Fruit fly (Drosophila melanogaster) whole organism, embryonic: ENCODE results near the gene CG10431.

Experiments
- HmgZ ChIP-seq: fragments of 200-800 bp; sonication (Bioruptor generic); optimal IDR thresholded peaks from 2 replicates; lab custom pipeline; 2018; ENCODE audit warnings: missing biosample characterization, mild to moderate bottlenecking, missing genetic modification characterization
- usp ChIP-seq: fragments of >200 bp; optimal IDR thresholded peaks from 2 replicates; lab custom pipeline; 2017; ENCODE audit warnings: missing biosample characterization, missing genetic modification characterization

- TF ChIP-seq usp (GFP tag; lab: Kevin White, UChicago) (no peak), HmgZ (peak; percentile 51)
Measured at dm6 chr2L:18974063-18974779, at the start of gene CG10431, which contains the start of gene L2HGDH.
